Worm (Caenorhabditis elegans) whole organism, L1 larva: ENCODE measurements around the gene hlh-19.

Source experiments
- C04F5.9 ChIP-seq: sonication (generic microtip); optimal IDR thresholded peaks from 2 replicates; lab custom pipeline; 2016; ENCODE audit warnings: missing genetic modification characterization, missing compliant biosample characterization
- C34B4.2 ChIP-seq: sonication (generic microtip); optimal IDR thresholded peaks from 2 replicates; lab custom pipeline; 2017; ENCODE audit warnings: mild to moderate bottlenecking, missing genetic modification characterization, missing compliant biosample characterization
- F16B12.6 ChIP-seq: fragments of 150-350 bp; optimal IDR thresholded peaks from 2 replicates; lab custom pipeline; 2014; ENCODE audit warnings: missing biosample characterization, missing genetic modification characterization
- alr-1 ChIP-seq: fragments of 200-800 bp; sonication (Bioruptor generic); optimal IDR thresholded peaks from 2 replicates; lab custom pipeline; 2018; ENCODE audit warnings: borderline replicate concordance, mild to moderate bottlenecking, missing genetic modification characterization, missing compliant biosample characterization
- ceh-63 ChIP-seq: fragments of 200-800 bp; sonication (Bioruptor generic); optimal IDR thresholded peaks from 2 replicates; lab custom pipeline; 2018; ENCODE audit warnings: mild to moderate bottlenecking, missing genetic modification characterization, missing compliant biosample characterization
- ceh-8 ChIP-seq: fragments of 200-800 bp; sonication (Bioruptor generic); optimal IDR thresholded peaks from 2 replicates; lab custom pipeline; 2018; ENCODE audit warnings: mild to moderate bottlenecking, missing genetic modification characterization, moderate library complexity, missing compliant biosample characterization
- ceh-88 ChIP-seq: fragments of 200-800 bp; sonication (Bioruptor generic); IDR thresholded peaks from 2 replicates; pipeline ENCODE4 v1.3.6; 2022; ENCODE audit warnings: missing genetic modification characterization, missing compliant biosample characterization
- ces-1 ChIP-seq: fragments of 150-350 bp; optimal IDR thresholded peaks from 2 replicates; lab custom pipeline; 2014; ENCODE audit warnings: missing biosample characterization, missing genetic modification reagents, missing genetic modification characterization
- egl-13 ChIP-seq: sonication (generic microtip); optimal IDR thresholded peaks from 2 replicates; lab custom pipeline; 2016; ENCODE audit warnings: missing genotype, missing genetic modification reagents, missing genetic modification characterization, missing compliant biosample characterization
- egl-27 ChIP-seq, 2 experiments: fragments of 150-350 bp in 1 of 2; sonication (generic microtip); optimal IDR thresholded peaks; 3 replicates each; lab custom pipeline; 2017 to 2018; ENCODE audit warnings: missing biosample characterization in 2 of 2, missing genetic modification characterization in 2 of 2, missing genetic modification reagents in 2 of 2
- elt-2 ChIP-seq: sonication (generic microtip); optimal IDR thresholded peaks from 2 replicates; lab custom pipeline; 2016; ENCODE audit warnings: missing genetic modification characterization, mild to moderate bottlenecking, inconsistent platforms, missing compliant biosample characterization, missing genetic modification reagents
- ets-5 ChIP-seq: fragments of 200-800 bp; sonication (Bioruptor generic); IDR thresholded peaks from 2 replicates; pipeline ENCODE4 v1.3.6; 2022; ENCODE audit warnings: missing genetic modification characterization, missing compliant biosample characterization
- fkh-8 ChIP-seq: sonication (generic microtip); optimal IDR thresholded peaks from 2 replicates; lab custom pipeline; 2016; ENCODE audit warnings: mild to moderate bottlenecking, missing genetic modification characterization, missing compliant biosample characterization
- irx-1 ChIP-seq: sonication (generic microtip); optimal IDR thresholded peaks from 2 replicates; lab custom pipeline; 2016; ENCODE audit warnings: missing genetic modification characterization, missing compliant biosample characterization
- isw-1 ChIP-seq: fragments of 200-800 bp; sonication (Bioruptor generic); IDR thresholded peaks from 2 replicates; pipeline ENCODE4 v1.3.6; 2022; ENCODE audit warnings: missing genetic modification characterization, missing compliant biosample characterization
- jun-1 ChIP-seq: fragments of 150-350 bp; optimal IDR thresholded peaks from 2 replicates; lab custom pipeline; 2014; ENCODE audit warnings: missing biosample characterization, missing genetic modification reagents, missing genetic modification characterization
- lin-13 ChIP-seq: fragments of 150-350 bp; optimal IDR thresholded peaks from 2 replicates; lab custom pipeline; 2014; ENCODE audit warnings: missing biosample characterization, missing genetic modification reagents, missing genetic modification characterization
- lin-14 ChIP-seq: fragments of 200-800 bp; sonication (Bioruptor generic); optimal IDR thresholded peaks from 2 replicates; lab custom pipeline; 2018; ENCODE audit warnings: mild to moderate bottlenecking, missing genetic modification characterization, moderate library complexity, missing compliant biosample characterization
- lin-15B ChIP-seq: fragments of 150-350 bp; sonication (generic microtip); optimal IDR thresholded peaks from 3 replicates; lab custom pipeline; 2014; ENCODE audit warnings: missing biosample characterization, missing genetic modification characterization
- lin-35 ChIP-seq, 2 experiments: fragments of 150-350 bp; optimal IDR thresholded peaks; 2 replicates each; lab custom pipeline; 2014; ENCODE audit warnings: missing biosample characterization in 2 of 2, missing genetic modification characterization in 2 of 2, missing genetic modification reagents in 2 of 2
- mef-2 ChIP-seq: fragments of 150-350 bp; optimal IDR thresholded peaks from 2 replicates; lab custom pipeline; 2014; ENCODE audit warnings: missing biosample characterization, missing genetic modification characterization
- nhr-12 ChIP-seq: sonication (generic microtip); optimal IDR thresholded peaks from 2 replicates; lab custom pipeline; 2017; ENCODE audit warnings: missing biosample characterization, missing genetic modification characterization
- nhr-20 ChIP-seq: sonication (generic microtip); optimal IDR thresholded peaks from 2 replicates; lab custom pipeline; 2016; ENCODE audit warnings: mild to moderate bottlenecking, missing genetic modification characterization, missing compliant biosample characterization
- nhr-237 ChIP-seq: fragments of 150-350 bp; optimal IDR thresholded peaks from 2 replicates; lab custom pipeline; 2014; ENCODE audit warnings: missing biosample characterization, missing genetic modification characterization
- nhr-76 ChIP-seq: sonication (generic microtip); optimal IDR thresholded peaks from 2 replicates; lab custom pipeline; 2017; ENCODE audit warnings: missing biosample characterization, missing genetic modification characterization
- nhr-77 ChIP-seq: fragments of 150-350 bp; optimal IDR thresholded peaks from 2 replicates; lab custom pipeline; 2014; ENCODE audit warnings: missing biosample characterization, missing genetic modification characterization
- nhr-84 ChIP-seq: sonication (generic microtip); optimal IDR thresholded peaks from 2 replicates; lab custom pipeline; 2017; ENCODE audit warnings: missing biosample characterization, missing genetic modification characterization
- nhr-85 ChIP-seq: sonication (generic microtip); peaks from one replicate; lab custom pipeline; 2016; ENCODE audit warnings: missing genetic modification characterization, inconsistent platforms, missing compliant biosample characterization
- nhr-90 ChIP-seq: sonication (generic microtip); optimal IDR thresholded peaks from 2 replicates; lab custom pipeline; 2016; ENCODE audit warnings: mild to moderate bottlenecking, missing genetic modification characterization, missing compliant biosample characterization; ENCODE audit not compliant: poor library complexity
- pag-3 ChIP-seq: sonication (generic microtip); optimal IDR thresholded peaks from 2 replicates; lab custom pipeline; 2017; ENCODE audit warnings: missing genetic modification characterization, mild to moderate bottlenecking, missing compliant biosample characterization, antibody characterized with exemption, borderline replicate concordance; ENCODE audit not compliant: insufficient read depth
- pqm-1 ChIP-seq: sonication (generic microtip); optimal IDR thresholded peaks from 3 replicates; lab custom pipeline; 2017; ENCODE audit warnings: missing biosample characterization, missing genetic modification characterization
- skn-1 ChIP-seq: fragments of 150-350 bp; optimal IDR thresholded peaks from 2 replicates; lab custom pipeline; 2014; ENCODE audit warnings: missing biosample characterization, missing genetic modification characterization
- snpc-4 ChIP-seq: fragments of 150-350 bp; optimal IDR thresholded peaks from 2 replicates; lab custom pipeline; 2014; ENCODE audit warnings: missing biosample characterization, missing genetic modification characterization
- snu-23 ChIP-seq: sonication (generic microtip); optimal IDR thresholded peaks from 2 replicates; lab custom pipeline; 2016; ENCODE audit warnings: missing genetic modification characterization, missing compliant biosample characterization
- sox-4 ChIP-seq: sonication (generic microtip); optimal IDR thresholded peaks from 2 replicates; lab custom pipeline; 2016; ENCODE audit warnings: missing genetic modification characterization, missing compliant biosample characterization
- sup-37 ChIP-seq: fragments of 200-800 bp; sonication (Bioruptor generic); optimal IDR thresholded peaks from 2 replicates; lab custom pipeline; 2018; ENCODE audit warnings: mild to moderate bottlenecking, missing genetic modification characterization, missing compliant biosample characterization
- swsn-7 ChIP-seq: sonication (generic microtip); optimal IDR thresholded peaks from 2 replicates; lab custom pipeline; 2016; ENCODE audit warnings: missing genetic modification characterization, missing compliant biosample characterization
- tbx-2 ChIP-seq: sonication (generic microtip); optimal IDR thresholded peaks from 2 replicates; lab custom pipeline; 2016; ENCODE audit warnings: missing genetic modification characterization, missing compliant biosample characterization
- unc-86 ChIP-seq: sonication (generic microtip); optimal IDR thresholded peaks from 2 replicates; lab custom pipeline; 2016; ENCODE audit warnings: missing genetic modification characterization, missing compliant biosample characterization
- unc-98 ChIP-seq: fragments of 200-800 bp; sonication (Bioruptor generic); IDR thresholded peaks from 2 replicates; pipeline ENCODE4 v1.3.6; 2022; ENCODE audit warnings: missing genetic modification characterization, missing compliant biosample characterization
- vab-15 ChIP-seq: sonication (generic microtip); optimal IDR thresholded peaks from 2 replicates; lab custom pipeline; 2017; ENCODE audit warnings: missing genotype, mild to moderate bottlenecking, missing genetic modification characterization, missing compliant biosample characterization
- zag-1 ChIP-seq: fragments of 150-350 bp; optimal IDR thresholded peaks from 2 replicates; lab custom pipeline; 2014; ENCODE audit warnings: missing biosample characterization, missing genetic modification characterization
- zip-4 ChIP-seq: fragments of 200-800 bp; sonication (Bioruptor generic); optimal IDR thresholded peaks from 2 replicates; lab custom pipeline; 2018; ENCODE audit warnings: mild to moderate bottlenecking, missing genetic modification characterization, moderate library complexity, missing compliant biosample characterization
- ztf-11 ChIP-seq, 2 experiments: sonication (generic microtip); optimal IDR thresholded peaks; 2 replicates each; lab custom pipeline; 2016 to 2017; ENCODE audit warnings: missing genetic modification characterization in 2 of 2, missing biosample characterization in 1 of 2, missing compliant biosample characterization in 1 of 2
- ztf-4 ChIP-seq: fragments of 150-350 bp; optimal IDR thresholded peaks from 2 replicates; lab custom pipeline; 2014; ENCODE audit warnings: missing biosample characterization, missing genetic modification characterization

hlh-19 gene

DNA sequence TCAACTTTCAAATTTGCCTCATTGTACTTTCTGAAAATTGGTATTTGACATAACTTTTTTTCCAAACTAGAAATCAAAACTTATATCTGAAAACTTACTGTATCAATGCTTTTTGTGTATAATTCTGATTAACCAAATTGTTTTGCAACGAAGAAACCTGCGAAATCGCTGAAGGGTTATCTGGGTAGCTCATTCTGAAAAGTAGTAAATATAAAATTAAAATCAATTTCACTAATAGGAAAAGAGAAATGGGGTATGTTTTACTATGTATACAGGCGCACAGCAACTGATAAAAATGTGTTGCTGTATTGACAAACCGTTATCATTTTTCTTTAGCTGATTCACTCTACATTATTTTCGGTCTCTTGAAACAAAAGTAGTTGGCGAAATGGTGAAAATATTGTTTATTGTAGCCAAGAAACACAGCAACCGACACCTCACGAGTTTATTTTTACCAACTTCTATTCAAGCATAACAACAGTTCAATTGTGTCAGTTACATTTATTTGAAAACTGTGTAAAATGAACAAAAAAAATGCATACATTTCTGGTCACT lies 5.8 kb downstream of the hlh-19 start, which contains the start of gene F57C12.2:
Gene F57C12.2, minus strand, starts transcription at position 218 of the 555 bp plus-strand sequence.
- TF ChIP-seq lin-14 (GFP tag; lab: Kevin White, UChicago) (no peak), lin-15B (tag; lab: Kevin White, UChicago) (no peak), lin-35 (GFP tag; optimal IDR thresholded peaks at IDR 0.05; lab: Kevin White, UChicago) (peak in 1 of 2 experiments; percentile 25), elt-2 (peak; percentile 49)

DNA sequence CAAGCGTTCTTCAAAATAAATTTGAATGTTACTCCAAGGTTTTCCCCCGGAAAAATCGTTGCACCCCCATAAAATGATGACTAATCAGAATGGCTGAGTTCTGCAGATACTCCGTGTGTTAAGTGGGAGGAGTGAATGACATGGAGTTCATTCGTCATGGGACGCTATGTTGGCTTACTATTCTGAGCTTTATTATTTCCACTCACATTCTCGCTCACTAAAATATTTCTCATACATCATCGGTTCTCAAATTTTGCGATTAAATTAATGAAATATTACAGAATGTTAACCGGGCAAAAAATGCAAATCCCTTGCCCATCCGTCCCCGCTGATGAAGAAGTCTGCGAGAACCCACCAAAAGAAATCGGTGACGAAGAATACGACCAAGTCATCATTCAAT lies 14.3 kb downstream of the hlh-19 start, which contains the start of gene F28C10.1:
Gene F28C10.1, plus strand, starts transcription at position 301 of the 400 bp plus-strand sequence.
- TF ChIP-seq snu-23 (no peak), tbx-2 (tag; lab: Kevin White, UChicago) (no peak), fkh-8 (tag; lab: Kevin White, UChicago) (no peak), lin-13 (GFP tag; lab: Kevin White, UChicago) (no peak), ets-5 (GFP tag; lab: Robert Waterston, UW) (no peak), nhr-84 (tag; lab: Kevin White, UChicago) (no peak), ztf-11 (tag; optimal IDR thresholded peaks at IDR 0.05; lab: Kevin White, UChicago) (no peak), nhr-20 (tag; lab: Kevin White, UChicago) (no peak), unc-86 (tag; lab: Kevin White, UChicago) (no peak), alr-1 (tag; lab: Kevin White, UChicago) (no peak), nhr-90 (tag; lab: Kevin White, UChicago) (no peak), ceh-88 (no peak), ceh-63 (no peak), snpc-4 (no peak), swsn-7 (tag; lab: Kevin White, UChicago) (no peak), pqm-1 (no peak), lin-15B (tag; lab: Kevin White, UChicago) (no peak), egl-13 (tag; lab: Kevin White, UChicago) (no peak)

DNA sequence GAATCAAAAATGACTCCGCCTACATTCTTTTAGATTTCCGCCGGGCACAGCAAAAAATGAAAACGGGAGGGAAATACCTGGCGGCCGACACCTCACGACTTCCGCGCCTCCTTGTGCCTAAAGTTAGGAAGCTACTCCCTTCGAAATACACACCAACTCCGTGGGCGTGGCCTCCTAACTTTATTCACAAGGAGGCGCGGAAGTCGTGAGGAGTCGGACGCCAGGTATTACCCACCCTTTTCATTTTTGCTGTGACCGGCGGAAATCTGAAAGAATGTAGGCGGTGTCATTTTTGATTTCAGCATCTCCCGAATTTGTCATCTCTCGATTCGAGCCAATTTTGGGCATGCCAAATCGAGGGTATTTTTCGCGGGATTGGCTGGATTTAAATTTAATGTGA lies 19.0 kb downstream of the hlh-19 start:
- TF ChIP-seq nhr-76 (tag; lab: Kevin White, UChicago) (no peak), F16B12.6 (no peak), nhr-12 (no peak), lin-15B (tag; lab: Kevin White, UChicago) (no peak), ztf-4 (tag; lab: Kevin White, UChicago) (no peak), sox-4 (no peak), egl-27 (tag; optimal IDR thresholded peaks at IDR 0.05; lab: Kevin White, UChicago) (no peak), sup-37 (GFP tag; lab: Kevin White, UChicago) (no peak), nhr-237 (tag; lab: Kevin White, UChicago) (no peak), unc-98 (GFP tag; lab: Robert Waterston, UW) (no peak), egl-13 (tag; lab: Kevin White, UChicago) (no peak), ces-1 (no peak)

DNA sequence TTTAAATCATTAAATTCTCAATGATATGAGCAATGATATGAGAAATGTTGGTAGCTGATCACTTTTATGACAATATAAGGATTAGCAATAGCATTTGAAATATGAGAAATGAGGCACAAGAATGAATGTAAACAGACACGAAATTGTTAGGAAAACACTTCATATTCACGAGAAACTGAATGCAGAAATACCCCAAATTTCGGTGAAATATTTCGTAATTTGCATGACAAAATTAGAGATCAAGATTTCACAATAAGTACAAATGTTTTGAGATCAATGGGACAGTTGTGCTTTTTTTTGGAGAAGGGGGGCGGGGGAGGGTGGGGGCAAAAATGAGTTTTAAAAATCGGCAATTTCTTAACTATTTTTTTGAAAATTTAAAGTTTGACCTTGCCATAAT lies 20.7 kb downstream of the hlh-19 start:
- TF ChIP-seq skn-1 (tag; lab: Kevin White, UChicago), result peak; percentile 99
- no peak for TF ChIP-seq ceh-88

DNA sequence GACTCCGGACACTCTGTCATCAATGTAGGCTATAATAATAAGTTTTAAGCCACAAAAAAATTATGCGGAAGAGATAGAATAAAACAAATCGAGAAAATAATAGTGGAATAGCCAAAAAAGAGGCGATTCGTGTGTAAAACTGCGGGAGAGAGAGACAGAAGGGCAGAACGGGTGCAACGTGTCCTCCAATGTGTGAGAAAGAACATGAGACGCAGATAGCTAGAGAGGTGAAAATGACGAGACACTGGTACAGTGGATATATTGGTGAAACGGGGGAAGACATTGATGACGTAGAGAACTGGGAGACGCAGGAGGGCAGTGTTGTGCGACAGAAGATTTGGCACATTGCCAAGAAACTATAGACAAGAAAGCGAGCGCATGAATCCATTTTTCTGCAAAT lies 21.4 kb downstream of the hlh-19 start, which contains the start of gene F28C10.3:
Gene F28C10.3, minus strand, starts transcription at position 101 of the 400 bp plus-strand sequence.
- peak; percentile 4 for TF ChIP-seq zag-1
- TF ChIP-seq skn-1 (tag; lab: Kevin White, UChicago), result peak; percentile 93
- peak; percentile 98 for TF ChIP-seq nhr-85
- peak; percentile 81 for TF ChIP-seq jun-1 (tag; lab: Kevin White, UChicago)
- TF ChIP-seq mef-2, result peak; percentile 64
- TF ChIP-seq isw-1 (GFP tag; lab: Robert Waterston, UW), result peak; percentile 55
- peak; percentile 63 for TF ChIP-seq fkh-8 (tag; lab: Kevin White, UChicago)
- peak; percentile 61 for TF ChIP-seq pag-3 (tag; lab: Kevin White, UChicago)
- peak; percentile 48; the same call in 1 of the 2 replicates for TF ChIP-seq ceh-88
- TF ChIP-seq nhr-12, result no peak
- TF ChIP-seq nhr-84 (tag; lab: Kevin White, UChicago), result no peak
- TF ChIP-seq vab-15 (tag; lab: Kevin White, UChicago), result no peak
- no peak for TF ChIP-seq ztf-11 (tag; optimal IDR thresholded peaks at IDR 0.05; lab: Kevin White, UChicago)
- peak; percentile 32 for TF ChIP-seq zip-4 (GFP tag; lab: Kevin White, UChicago)
- peak; percentile 64 for TF ChIP-seq irx-1 (tag; lab: Kevin White, UChicago)
- peak; percentile 35 for TF ChIP-seq C04F5.9 (tag; lab: Kevin White, UChicago)
- TF ChIP-seq ceh-8 (GFP tag; lab: Kevin White, UChicago), result no peak
- TF ChIP-seq nhr-77 (tag; lab: Kevin White, UChicago), result peak; percentile 42
- TF ChIP-seq lin-15B (tag; lab: Kevin White, UChicago), result no peak
- no peak for TF ChIP-seq C34B4.2 (tag; lab: Kevin White, UChicago)
- TF ChIP-seq lin-35 (GFP tag; optimal IDR thresholded peaks at IDR 0.05; lab: Kevin White, UChicago), result peak; percentile 62 to 65
